Worm (Caenorhabditis elegans): ENCODE results near the gene papl-1.
A peak's percentile ranks its signal among the peaks of the same experiment; 100 is the strongest.

Gene papl-1

ce11 chrV:12729220-12729619, 30.3 kb downstream of the papl-1 start, which contains the start of gene R11D1.10:
TSS of gene R11D1.10 (plus strand) at chrV:12729520.
- TF ChIP-seq rcor-1 (GFP tag; IDR thresholded peaks at IDR 0.05) (no peak), tbx-9 (tag; optimal IDR thresholded peaks at IDR 0.05; ENCODE audit: borderline replicate concordance) (no peak), nfya-1 (tag; optimal IDR thresholded peaks at IDR 0.05; ENCODE audit: borderline replicate concordance, insufficient read depth) (no peak), athp-1 (tag; optimal IDR thresholded peaks at IDR 0.05) (no peak), hmg-20 (GFP tag; IDR thresholded peaks at IDR 0.05) (no peak), mxl-1 (tag; optimal IDR thresholded peaks at IDR 0.05) (no peak), Y67H2A.10 (GFP tag; conservative IDR thresholded peaks at IDR 0.05) (no peak), attf-5 (GFP tag; optimal IDR thresholded peaks at IDR 0.05) (no peak), snpc-1.1 (tag; optimal IDR thresholded peaks at IDR 0.05; ENCODE audit: insufficient read depth) (no peak), F33H1.4 (GFP tag; IDR thresholded peaks at IDR 0.05) (no peak), zim-3 (tag; optimal IDR thresholded peaks at IDR 0.05) (no peak), madf-10 (tag; optimal IDR thresholded peaks at IDR 0.05) (no peak), hlh-12 (tag; optimal IDR thresholded peaks at IDR 0.05) (no peak)

- TF ChIP-seq sdz-38 (tag; optimal IDR thresholded peaks at IDR 0.05), result no peak
- no peak for TF ChIP-seq nhr-120 (GFP tag; IDR thresholded peaks at IDR 0.05)
- TF ChIP-seq lag-1 (GFP tag; IDR thresholded peaks at IDR 0.05), result no peak
- TF ChIP-seq rpc-1 (optimal IDR thresholded peaks at IDR 0.05), result no peak
- TF ChIP-seq rpc-1 (tag; optimal IDR thresholded peaks at IDR 0.05), result no peak
- TF ChIP-seq snpc-1.3 (tag; optimal IDR thresholded peaks at IDR 0.05; ENCODE audit: insufficient read depth), result no peak
- TF ChIP-seq F57C9.4 (tag; optimal IDR thresholded peaks at IDR 0.05), result no peak
- peak; percentile 59 for TF ChIP-seq nhr-80 (tag; optimal IDR thresholded peaks at IDR 0.05)
- TF ChIP-seq tbx-9 (tag; optimal IDR thresholded peaks at IDR 0.05; ENCODE audit: borderline replicate concordance), result no peak
- no peak for TF ChIP-seq pbrm-1 (GFP tag; IDR thresholded peaks at IDR 0.05)
- no peak for TF ChIP-seq somi-1 (GFP tag; optimal IDR thresholded peaks at IDR 0.05)
- no peak for TF ChIP-seq let-607 (tag; optimal IDR thresholded peaks at IDR 0.05)
- TF ChIP-seq F37B4.10 (GFP tag; IDR thresholded peaks at IDR 0.05), result no peak
- no peak for TF ChIP-seq B0035.1 (tag; optimal IDR thresholded peaks at IDR 0.05)
- TF ChIP-seq madf-10 (tag; optimal IDR thresholded peaks at IDR 0.05), result no peak
- TF ChIP-seq F49E8.2 (tag; optimal IDR thresholded peaks at IDR 0.05; ENCODE audit: insufficient read depth), result peak; percentile 42
- no peak for TF ChIP-seq ztf-6 (GFP tag; IDR thresholded peaks at IDR 0.05)
- TF ChIP-seq rec-8 (tag; optimal IDR thresholded peaks at IDR 0.05), result no peak
- no peak for TF ChIP-seq madf-6 (GFP tag; IDR thresholded peaks at IDR 0.05)
- TF ChIP-seq ceh-79 (tag; optimal IDR thresholded peaks at IDR 0.05), result no peak
- no peak for TF ChIP-seq lir-1 (GFP tag; conservative IDR thresholded peaks at IDR 0.05)
- no peak for TF ChIP-seq repo-1 (tag; optimal IDR thresholded peaks at IDR 0.05)
- no peak for TF ChIP-seq mxl-1 (tag; optimal IDR thresholded peaks at IDR 0.05)
- TF ChIP-seq tbp1 (GFP tag; optimal IDR thresholded peaks at IDR 0.05), result peak; percentile 58
- TF ChIP-seq Y53F4B.3 (GFP tag; IDR thresholded peaks at IDR 0.05), result no peak
- no peak for TF ChIP-seq ets-4 (GFP tag; optimal IDR thresholded peaks at IDR 0.05)
- no peak for TF ChIP-seq unc-130 (GFP tag; optimal IDR thresholded peaks at IDR 0.05)
- TF ChIP-seq snpc-1.1 (tag; optimal IDR thresholded peaks at IDR 0.05; ENCODE audit: insufficient read depth), result no peak
- TF ChIP-seq egl-44 (GFP tag; IDR thresholded peaks at IDR 0.05), result no peak
- TF ChIP-seq egl-18 (GFP tag; IDR thresholded peaks at IDR 0.05), result no peak
- no peak for TF ChIP-seq zim-3 (tag; optimal IDR thresholded peaks at IDR 0.05)
- TF ChIP-seq egrh-3 (GFP tag; IDR thresholded peaks at IDR 0.05), result no peak
- no peak for TF ChIP-seq bed-1 (GFP tag; IDR thresholded peaks at IDR 0.05)
- TF ChIP-seq snpc-3.4 (tag; optimal IDR thresholded peaks at IDR 0.05), result no peak
- TF ChIP-seq T26A5.8 (tag; optimal IDR thresholded peaks at IDR 0.05), result no peak
- no peak for TF ChIP-seq K11D2.4 (GFP tag; IDR thresholded peaks at IDR 0.05)
- TF ChIP-seq him-1 (tag; optimal IDR thresholded peaks at IDR 0.05), result no peak
- TF ChIP-seq F22D6.2 (tag; optimal IDR thresholded peaks at IDR 0.05), result no peak
Observed at ce11 chrV:12728062-12728665, 31.4 kb downstream of the papl-1 start, which contains the start of the genes rpl-28 and mrpl-49. TSS of gene rpl-28 (minus strand) at chrV:12728112. TSS of gene mrpl-49 (plus strand) at chrV:12728631.

Data from whole organism, young adult.